Fruit fly (Drosophila melanogaster) whole organism, embryonic: ENCODE results near the gene Bro.
A peak's percentile ranks its signal among the peaks of the same experiment; 100 is the strongest.

ENCODE experiments used
- Asciz ChIP-seq: fragments of 200-800 bp; sonication (Bioruptor generic); optimal IDR thresholded peaks from 2 replicates; lab custom pipeline; 2017; ENCODE audit warnings: missing biosample characterization, mild to moderate bottlenecking, missing genetic modification characterization, missing genetic modification reagents
- Awh ChIP-seq: fragments of 200-800 bp; sonication (Bioruptor generic); IDR thresholded peaks from 2 replicates; pipeline ENCODE4, ENCODE4 v1.3.6; 2022; ENCODE audit warnings: missing biosample characterization, missing genetic modification characterization
- CG12659 ChIP-seq: fragments of 200-800 bp; sonication (Bioruptor generic); optimal IDR thresholded peaks from 3 replicates; lab custom pipeline; 2017; ENCODE audit warnings: mild to moderate bottlenecking, missing biosample characterization, missing genetic modification reagents, missing genetic modification characterization
- CG13123 ChIP-seq: fragments of 200-800 bp; sonication (Bioruptor generic); optimal IDR thresholded peaks from 2 replicates; lab custom pipeline; 2016; ENCODE audit warnings: missing biosample characterization, missing genetic modification characterization
- CG13287 ChIP-seq: fragments of 200-800 bp; sonication (Bioruptor generic); IDR thresholded peaks from 2 replicates; pipeline ENCODE4 v1.3.6; 2022; ENCODE audit warnings: missing biosample characterization, missing genetic modification characterization; ENCODE audit not compliant: partially characterized antibody
- CG13894 ChIP-seq: fragments of 200-800 bp; sonication (Bioruptor generic); optimal IDR thresholded peaks from 3 replicates; lab custom pipeline; 2018; ENCODE audit warnings: missing biosample characterization, mild to moderate bottlenecking, missing genetic modification characterization, moderate library complexity
- CG14965 ChIP-seq: fragments of 200-800 bp; sonication (Bioruptor generic); optimal IDR thresholded peaks from 2 replicates; lab custom pipeline; 2016; ENCODE audit warnings: missing biosample characterization, missing genetic modification characterization, borderline replicate concordance
- CG17328 ChIP-seq: fragments of 200-800 bp; sonication (Bioruptor generic); IDR thresholded peaks from 2 replicates; pipeline ENCODE4 v1.3.6; 2022; ENCODE audit warnings: missing biosample characterization, missing genetic modification characterization
- CG17568 ChIP-seq: fragments of 200-800 bp; sonication (Bioruptor generic); optimal IDR thresholded peaks from 2 replicates; lab custom pipeline; 2018; ENCODE audit warnings: missing biosample characterization, mild to moderate bottlenecking, missing genetic modification characterization, moderate library complexity
- CG17802 ChIP-seq: fragments of 200-800 bp; sonication (Bioruptor generic); optimal IDR thresholded peaks from 2 replicates; lab custom pipeline; 2018; ENCODE audit warnings: missing biosample characterization, mild to moderate bottlenecking, missing genetic modification characterization, moderate library complexity
- CG2116 ChIP-seq: fragments of 200-800 bp; sonication (Bioruptor generic); optimal IDR thresholded peaks from 3 replicates; lab custom pipeline; 2018; ENCODE audit warnings: missing biosample characterization, mild to moderate bottlenecking, missing genetic modification characterization
- CG4328 ChIP-seq: fragments of 200-800 bp; sonication (Bioruptor generic); optimal IDR thresholded peaks from 3 replicates; lab custom pipeline; 2017; ENCODE audit warnings: missing biosample characterization, missing genetic modification reagents, missing genetic modification characterization
- CG6813 ChIP-seq: fragments of 200-800 bp; sonication (Bioruptor generic); optimal IDR thresholded peaks from 2 replicates; lab custom pipeline; 2017; ENCODE audit warnings: missing biosample characterization, missing genetic modification characterization, mild to moderate bottlenecking, moderate library complexity, missing genetic modification reagents
- CG7556 ChIP-seq: fragments of 200-800 bp; sonication (Bioruptor generic); optimal IDR thresholded peaks from 2 replicates; lab custom pipeline; 2017; ENCODE audit warnings: missing biosample characterization, mild to moderate bottlenecking, missing genetic modification characterization
- CG7839 ChIP-seq: fragments of 200-800 bp; sonication (Bioruptor generic); optimal IDR thresholded peaks from 3 replicates; lab custom pipeline; 2018; ENCODE audit warnings: missing biosample characterization, mild to moderate bottlenecking, missing genetic modification characterization, moderate library complexity
- CG8089 ChIP-seq: fragments of 200-800 bp; sonication (Bioruptor generic); optimal IDR thresholded peaks from 3 replicates; lab custom pipeline; 2016; ENCODE audit warnings: missing biosample characterization, missing genetic modification characterization
- CG8944 ChIP-seq: fragments of 200-800 bp; sonication (Bioruptor generic); optimal IDR thresholded peaks from 3 replicates; lab custom pipeline; 2016; ENCODE audit warnings: missing biosample characterization, missing genetic modification characterization
- Camta ChIP-seq: fragments of 200-800 bp; sonication (Bioruptor generic); optimal IDR thresholded peaks from 2 replicates; lab custom pipeline; 2016; ENCODE audit warnings: missing biosample characterization, missing genetic modification characterization
- Dad ChIP-seq: fragments of 200-800 bp; sonication (Bioruptor generic); optimal IDR thresholded peaks from 3 replicates; lab custom pipeline; 2016; ENCODE audit warnings: missing biosample characterization, missing genetic modification characterization
- Fer2 ChIP-seq: fragments of 200-800 bp; sonication (Bioruptor generic); optimal IDR thresholded peaks from 2 replicates; lab custom pipeline; 2018; ENCODE audit warnings: missing biosample characterization, mild to moderate bottlenecking, missing genetic modification characterization, moderate library complexity
- Gsc ChIP-seq: fragments of 200-800 bp; sonication (Bioruptor generic); IDR thresholded peaks from 2 replicates; pipeline ENCODE4 v1.3.6; 2022; ENCODE audit warnings: missing biosample characterization, missing genetic modification characterization
- HLHmδ ChIP-seq: fragments of 200-800 bp; sonication (Bioruptor generic); optimal IDR thresholded peaks from 2 replicates; lab custom pipeline; 2018; ENCODE audit warnings: missing biosample characterization, mild to moderate bottlenecking, missing genetic modification characterization, moderate library complexity
- Hey ChIP-seq: fragments of 200-800 bp; sonication (Bioruptor generic); optimal IDR thresholded peaks from 3 replicates; lab custom pipeline; 2018; ENCODE audit warnings: missing biosample characterization, mild to moderate bottlenecking, missing genetic modification characterization
- Hr51 ChIP-seq, 2 experiments: fragments of 200-800 bp; sonication (Bioruptor generic); optimal IDR thresholded peaks; 2 replicates in 1 of 2; 3 replicates in 1 of 2; lab custom pipeline; 2016 to 2018; ENCODE audit warnings: missing biosample characterization in 2 of 2, missing genetic modification characterization in 2 of 2, mild to moderate bottlenecking in 1 of 2, moderate library complexity in 1 of 2
- MESR4 ChIP-seq: fragments of 200-800 bp; sonication (Bioruptor generic); optimal IDR thresholded peaks from 2 replicates; lab custom pipeline; 2018; ENCODE audit warnings: missing biosample characterization, mild to moderate bottlenecking, missing genetic modification characterization, moderate library complexity
- Max ChIP-seq: fragments of 200-800 bp; sonication (Bioruptor generic); optimal IDR thresholded peaks from 2 replicates; lab custom pipeline; 2016; ENCODE audit warnings: missing biosample characterization, mild to moderate bottlenecking, missing genetic modification characterization
- NC2α ChIP-seq: fragments of 200-800 bp; sonication (Bioruptor generic); optimal IDR thresholded peaks from 2 replicates; lab custom pipeline; 2016; ENCODE audit warnings: missing biosample characterization, missing genetic modification characterization
- NFAT ChIP-seq: fragments of 200-800 bp; sonication (Bioruptor generic); IDR thresholded peaks from 2 replicates; pipeline ENCODE4 v1.3.6; 2022; ENCODE audit warnings: missing biosample characterization, missing genetic modification characterization
- Opbp ChIP-seq: fragments of 200-800 bp; sonication (Bioruptor generic); IDR thresholded peaks from 3 replicates; pipeline ENCODE4 v1.3.6; 2022; ENCODE audit warnings: missing biosample characterization, missing genetic modification characterization; ENCODE audit not compliant: partially characterized antibody
- Poxn ChIP-seq: fragments of 200-800 bp; sonication (Bioruptor generic); IDR thresholded peaks from 2 replicates; pipeline ENCODE4 v1.3.6; 2022; ENCODE audit warnings: missing biosample characterization, missing genetic modification characterization
- Spps ChIP-seq: fragments of 200-800 bp; sonication (Bioruptor generic); optimal IDR thresholded peaks from 2 replicates; lab custom pipeline; 2018; ENCODE audit warnings: missing biosample characterization, mild to moderate bottlenecking, missing genetic modification characterization
- Sry-β ChIP-seq: fragments of 200-800 bp; sonication (Bioruptor generic); optimal IDR thresholded peaks from 2 replicates; lab custom pipeline; 2018; ENCODE audit warnings: missing biosample characterization, mild to moderate bottlenecking, missing genetic modification characterization, moderate library complexity
- Stat92E ChIP-seq, 3 experiments: fragments of >200 bp in 2 of 3; fragments of 200-800 bp in 1 of 3; sonication (Bioruptor generic) in 1 of 3; optimal IDR thresholded peaks; 2 replicates each; lab custom pipeline; 2017 to 2019; ENCODE audit warnings: missing biosample characterization in 3 of 3, missing genetic modification characterization in 3 of 3, mild to moderate bottlenecking in 1 of 3, moderate library complexity in 1 of 3
- Tbp ChIP-seq: fragments of >200 bp; optimal IDR thresholded peaks from 2 replicates; lab custom pipeline; 2018; ENCODE audit warnings: missing biosample characterization, missing genetic modification characterization
- btn ChIP-seq: fragments of 200-800 bp; sonication (Bioruptor generic); optimal IDR thresholded peaks from 2 replicates; lab custom pipeline; 2016; ENCODE audit warnings: missing biosample characterization, missing genetic modification characterization
- corto ChIP-seq: fragments of 200-800 bp; sonication (Bioruptor generic); optimal IDR thresholded peaks from 2 replicates; lab custom pipeline; 2016; ENCODE audit warnings: missing biosample characterization, mild to moderate bottlenecking, missing genetic modification characterization, moderate library complexity
- eve ChIP-seq, 2 experiments: fragments of >200 bp; optimal IDR thresholded peaks; 2 replicates each; lab custom pipeline; 2017; ENCODE audit warnings: missing biosample characterization in 2 of 2, missing genetic modification characterization in 2 of 2
- gcm ChIP-seq: fragments of 200-800 bp; sonication (Bioruptor generic); optimal IDR thresholded peaks from 2 replicates; lab custom pipeline; 2019; ENCODE audit warnings: missing biosample characterization, mild to moderate bottlenecking, missing genetic modification characterization, moderate library complexity
- grau ChIP-seq: fragments of 200-800 bp; optimal IDR thresholded peaks from 3 replicates; lab custom pipeline; 2019; ENCODE audit warnings: missing biosample characterization, mild to moderate bottlenecking, missing genetic modification characterization, moderate library complexity
- ham ChIP-seq: fragments of 200-800 bp; sonication (Bioruptor generic); IDR thresholded peaks from 2 replicates; pipeline ENCODE4 v1.3.6; 2022; ENCODE audit warnings: missing biosample characterization, missing genetic modification characterization
- kni ChIP-seq: fragments of 200-800 bp; sonication (Bioruptor generic); optimal IDR thresholded peaks from 3 replicates; lab custom pipeline; 2017; ENCODE audit warnings: mild to moderate bottlenecking, missing biosample characterization, missing genetic modification reagents, missing genetic modification characterization
- lmd ChIP-seq: fragments of 200-800 bp; sonication (Bioruptor generic); IDR thresholded peaks from 2 replicates; pipeline ENCODE4 v1.3.6; 2022; ENCODE audit warnings: missing biosample characterization, missing genetic modification characterization
- nom ChIP-seq: fragments of 200-800 bp; sonication (Bioruptor generic); optimal IDR thresholded peaks from 2 replicates; lab custom pipeline; 2017; ENCODE audit warnings: missing biosample characterization, missing genetic modification characterization, mild to moderate bottlenecking, moderate library complexity, missing genetic modification reagents
- otp ChIP-seq: fragments of 200-800 bp; sonication (Bioruptor generic); IDR thresholded peaks from 3 replicates; pipeline ENCODE4, ENCODE4 v1.3.6; 2022; ENCODE audit warnings: missing biosample characterization, missing genetic modification characterization
- prd ChIP-seq, 3 experiments: fragments of >200 bp in 2 of 3; fragments of 200-800 bp in 1 of 3; sonication (Bioruptor generic) in 1 of 3; optimal IDR thresholded peaks in 2 of 3; IDR thresholded peaks in 1 of 3; 2 replicates in 2 of 3; 3 replicates in 1 of 3; pipeline versions ENCODE4 v1.3.6 to Lab custom; 2017 to 2022; ENCODE audit warnings: missing biosample characterization in 1 of 3, missing genetic modification characterization in 1 of 3
- pum ChIP-seq: fragments of 200-800 bp; sonication (Bioruptor generic); optimal IDR thresholded peaks from 2 replicates; lab custom pipeline; 2016; ENCODE audit warnings: missing biosample characterization, missing genetic modification characterization
- sqz ChIP-seq: fragments of 200-800 bp; sonication (Bioruptor generic); optimal IDR thresholded peaks from 3 replicates; lab custom pipeline; 2018; ENCODE audit warnings: missing biosample characterization, mild to moderate bottlenecking, missing genetic modification characterization
- stc ChIP-seq: fragments of 200-800 bp; sonication (Bioruptor generic); IDR thresholded peaks from 2 replicates; pipeline ENCODE4 v1.3.6; 2022; ENCODE audit warnings: missing biosample characterization, missing genetic modification characterization

Bro gene

dm6 chr3L:1690727-1691413, 43.2 kb downstream of the Bro start (continued):
- TF ChIP-seq prd (optimal IDR thresholded peaks at IDR 0.05; lab: Kevin White, UChicago), result no peak
- peak; percentile 65; the same call in 2 of the 3 replicates for TF ChIP-seq prd (GFP tag; IDR thresholded peaks at IDR 0.05; lab: Robert Waterston, UW)
- TF ChIP-seq NC2α (GFP tag; lab: Kevin White, UChicago), result no peak
- TF ChIP-seq Spps (tag; lab: Kevin White, UChicago), result peak; percentile 19
- no peak for TF ChIP-seq CG13123
- no peak for TF ChIP-seq CG17568 (GFP tag; lab: Kevin White, UChicago)
- peak; percentile 50 for TF ChIP-seq CG17328 (GFP tag; lab: Robert Waterston, UW)
- TF ChIP-seq grau, result no peak
- no peak for TF ChIP-seq Hey (tag; lab: Kevin White, UChicago)
- peak; percentile 74 for TF ChIP-seq kni
- peak; percentile 30; the same call in 1 of the 2 replicates for TF ChIP-seq lmd
- TF ChIP-seq CG7556 (GFP tag; lab: Kevin White, UChicago), result peak; percentile 8
- peak; percentile 42 for TF ChIP-seq CG4328
- peak; percentile 80 for TF ChIP-seq nom (GFP tag; lab: Kevin White, UChicago)
- no peak for TF ChIP-seq Hr51 (GFP tag; optimal IDR thresholded peaks at IDR 0.05; lab: Kevin White, UChicago)
- no peak for TF ChIP-seq NFAT
- peak; percentile 60 for TF ChIP-seq CG7839 (tag; lab: Kevin White, UChicago)
- peak; percentile 9 for TF ChIP-seq CG14965 (GFP tag; lab: Kevin White, UChicago)
- TF ChIP-seq Camta (GFP tag; lab: Kevin White, UChicago), result peak; percentile 1
- no peak for TF ChIP-seq Opbp
- no peak for TF ChIP-seq CG13894 (tag; lab: Kevin White, UChicago)
- peak; percentile 15; the same call in 1 of the 2 replicates for TF ChIP-seq Gsc (GFP tag; lab: Robert Waterston, UW)
- no peak for TF ChIP-seq ham (GFP tag; lab: Robert Waterston, UW)
- no peak for TF ChIP-seq CG17802
- no peak for TF ChIP-seq Sry-β (GFP tag; lab: Kevin White, UChicago)
- peak; percentile 58 for TF ChIP-seq Asciz (GFP tag; lab: Kevin White, UChicago)
- TF ChIP-seq pum (GFP tag; lab: Kevin White, UChicago), result peak; percentile 30
- no peak for TF ChIP-seq CG13287 (GFP tag; lab: Robert Waterston, UW)
- TF ChIP-seq Stat92E (GFP tag; optimal IDR thresholded peaks at IDR 0.05; lab: Kevin White, UChicago), result no peak
- no peak for TF ChIP-seq btn (GFP tag; lab: Kevin White, UChicago)
- no peak for TF ChIP-seq Tbp (GFP tag; lab: Kevin White, UChicago)
- no peak for TF ChIP-seq eve (GFP tag; optimal IDR thresholded peaks at IDR 0.05; lab: Kevin White, UChicago)
- TF ChIP-seq Max, result no peak
- no peak for TF ChIP-seq sqz
- no peak for TF ChIP-seq CG2116
- peak; percentile 69; the same call in 2 of the 3 replicates for TF ChIP-seq otp
- TF ChIP-seq MESR4 (GFP tag; lab: Kevin White, UChicago), result no peak
- TF ChIP-seq CG6813, result peak; percentile 57
- peak; percentile 33; the same call in 1 of the 2 replicates for TF ChIP-seq Awh (GFP tag; lab: Robert Waterston, UW)
- TF ChIP-seq Fer2, result no peak
- peak; percentile 8 for TF ChIP-seq CG8944 (GFP tag; lab: Kevin White, UChicago)
- TF ChIP-seq CG8089 (GFP tag; lab: Kevin White, UChicago), result peak; percentile 21
- peak; percentile 27 for TF ChIP-seq Dad (GFP tag; lab: Kevin White, UChicago)
- no peak for TF ChIP-seq gcm (GFP tag; lab: Kevin White, UChicago)
- TF ChIP-seq HLHmδ (GFP tag; lab: Kevin White, UChicago), result peak; percentile 73
- no peak for TF ChIP-seq stc (GFP tag; lab: Robert Waterston, UW)
- no peak for TF ChIP-seq CG12659
- no peak for TF ChIP-seq corto (GFP tag; lab: Kevin White, UChicago)
- no peak for TF ChIP-seq Poxn
